Fruit fly (Drosophila melanogaster): Measurements from ENCODE around the gene larp.

The larp gene

dm6 chr3R:28336046-28336771 lies at the start of gene larp (continued):
- peak; percentile 28 for TF ChIP-seq gsb-n (tag; optimal IDR thresholded peaks at IDR 0.05)
- no peak for TF ChIP-seq CG17912 (GFP tag; optimal IDR thresholded peaks at IDR 0.05)
- TF ChIP-seq Spps (tag; optimal IDR thresholded peaks at IDR 0.05): no peak
- no peak for TF ChIP-seq lov (optimal IDR thresholded peaks at IDR 0.05)
- 0 out of 3 replicates have a peak, but pooled peaks have one; percentile 28 for TF ChIP-seq lov (GFP tag; IDR thresholded peaks at IDR 0.05)
- peak; percentile 47 for TF ChIP-seq CG8388 (GFP tag; optimal IDR thresholded peaks at IDR 0.05)
- no peak for TF ChIP-seq CG6683 (GFP tag; optimal IDR thresholded peaks at IDR 0.05)
- TF ChIP-seq CG5953 (GFP tag; IDR thresholded peaks at IDR 0.05): no peak
- peak; percentile 41 for TF ChIP-seq CG18599 (GFP tag; optimal IDR thresholded peaks at IDR 0.05)
- peak; percentile 51 for TF ChIP-seq CG1647 (GFP tag; optimal IDR thresholded peaks at IDR 0.05)
- peak; percentile 86 for TF ChIP-seq NFAT (GFP tag; IDR thresholded peaks at IDR 0.05)
- TF ChIP-seq ind (GFP tag; optimal IDR thresholded peaks at IDR 0.05): peak; percentile 73
- no peak for TF ChIP-seq HHEX (GFP tag; optimal IDR thresholded peaks at IDR 0.05)
- peak; percentile 11 for TF ChIP-seq CG4328 (GFP tag; optimal IDR thresholded peaks at IDR 0.05)
- TF ChIP-seq ttk (GFP tag; IDR thresholded peaks at IDR 0.05): peak; percentile 78
- TF ChIP-seq Gsc (GFP tag; IDR thresholded peaks at IDR 0.05): no peak
- TF ChIP-seq repo (GFP tag; optimal IDR thresholded peaks at IDR 0.05): no peak
- peak; percentile 60 for TF ChIP-seq MBD-R2 (GFP tag; IDR thresholded peaks at IDR 0.05)
- no peak for TF ChIP-seq schlank (tag; optimal IDR thresholded peaks at IDR 0.05)
- no peak for TF ChIP-seq Side (GFP tag; optimal IDR thresholded peaks at IDR 0.05)
- TF ChIP-seq sim (GFP tag; IDR thresholded peaks at IDR 0.05): no peak
- TF ChIP-seq sisA (GFP tag; IDR thresholded peaks at IDR 0.05): peak; percentile 78
- peak; percentile 76 for TF ChIP-seq Hsf (GFP tag; optimal IDR thresholded peaks at IDR 0.05)
- no peak for TF ChIP-seq CG18011 (GFP tag; optimal IDR thresholded peaks at IDR 0.05)
- TF ChIP-seq corto (GFP tag; optimal IDR thresholded peaks at IDR 0.05): no peak
- peak; percentile 69 for TF ChIP-seq CG14710 (tag; optimal IDR thresholded peaks at IDR 0.05)
- TF ChIP-seq gcm (GFP tag; optimal IDR thresholded peaks at IDR 0.05): peak; percentile 16
- TF ChIP-seq CG17186 (GFP tag; optimal IDR thresholded peaks at IDR 0.05): peak; percentile 88
- TF ChIP-seq CG4854 (GFP tag; optimal IDR thresholded peaks at IDR 0.05): peak; percentile 63
- no peak for TF ChIP-seq Ravus (GFP tag; IDR thresholded peaks at IDR 0.05)
- peak; percentile 73 for TF ChIP-seq YL-1 (GFP tag; optimal IDR thresholded peaks at IDR 0.05)
- peak; percentile 91 for TF ChIP-seq CG34224 (GFP tag; IDR thresholded peaks at IDR 0.05; ENCODE audit: partially characterized antibody)
- no peak for TF ChIP-seq nau (GFP tag; optimal IDR thresholded peaks at IDR 0.05)
- TF ChIP-seq CG10979 (tag; optimal IDR thresholded peaks at IDR 0.05): peak; percentile 34
- peak; percentile 43 for TF ChIP-seq Bdp1 (GFP tag; optimal IDR thresholded peaks at IDR 0.05)
- peak; percentile 76 for TF ChIP-seq Ptx1 (GFP tag; IDR thresholded peaks at IDR 0.05)
- peak; percentile 71 for TF ChIP-seq phol (tag; optimal IDR thresholded peaks at IDR 0.05)
- peak; percentile 69; the same call in 2 of the 3 replicates for TF ChIP-seq ci (GFP tag; IDR thresholded peaks at IDR 0.05)
- peak; percentile 14; the same call in 1 of the 2 replicates for TF ChIP-seq klu (GFP tag; IDR thresholded peaks at IDR 0.05)
- peak; percentile 25 for TF ChIP-seq CG33557 (GFP tag; optimal IDR thresholded peaks at IDR 0.05)
- TF ChIP-seq bcd (GFP tag; optimal IDR thresholded peaks at IDR 0.05): peak; percentile 53
- peak; percentile 52 for TF ChIP-seq Ssrp (tag; optimal IDR thresholded peaks at IDR 0.05)
- TF ChIP-seq CG11247 (GFP tag; IDR thresholded peaks at IDR 0.05): peak; percentile 66
- TF ChIP-seq zen (tag; optimal IDR thresholded peaks at IDR 0.05): peak; percentile 20
- TF ChIP-seq vnd (GFP tag; IDR thresholded peaks at IDR 0.05; ENCODE audit: partially characterized antibody): peak; percentile 95
- TF ChIP-seq H2.0 (GFP tag; IDR thresholded peaks at IDR 0.05): peak; percentile 80
- TF ChIP-seq CG18619 (GFP tag; optimal IDR thresholded peaks at IDR 0.05): peak; percentile 55
- peak; percentile 58 for TF ChIP-seq CG15514 (GFP tag; optimal IDR thresholded peaks at IDR 0.05)
- no peak for TF ChIP-seq disco-r (GFP tag; optimal IDR thresholded peaks at IDR 0.05)

Measured in whole organism, embryonic.